Fruit fly (Drosophila melanogaster) ovary, adult (tissue): Measurements from ENCODE around the gene CG42750.

ENCODE experiments used
- CG17801 ChIP-seq: fragments of 200-800 bp; optimal IDR thresholded peaks from 2 replicates; lab custom pipeline; 2019; ENCODE audit warnings: missing biosample characterization, mild to moderate bottlenecking, missing genetic modification characterization, moderate library complexity; ENCODE audit not compliant: partially characterized antibody

The CG42750 gene

dm6 chr2L:18302780-18303179 lies 27.2 kb upstream of the CG42750 start:
- TF ChIP-seq CG17801 (GFP tag; lab: Kevin White, UChicago), result no peak

- no peak for TF ChIP-seq CG17801 (GFP tag; lab: Kevin White, UChicago)
Observed at dm6 chr2L:18298541-18298940, 23.0 kb upstream of the CG42750 start.

- no peak for TF ChIP-seq CG17801 (GFP tag; lab: Kevin White, UChicago)
Observed at dm6 chr2L:18294421-18294890, 18.9 kb upstream of the CG42750 start, which contains the start of gene CG5790. CG5790 (plus strand) TSS chr2L:18294840.

dm6 chr2L:18292222-18292621 lies 16.7 kb upstream of the CG42750 start, which contains the start of gene Sfp36F:
Sfp36F (plus strand) TSS chr2L:18292522.
- TF ChIP-seq CG17801 (GFP tag; lab: Kevin White, UChicago), result no peak

dm6 chr2L:18291362-18291761 lies 15.8 kb upstream of the CG42750 start, which contains the start of gene CG43362:
CG43362 (minus strand) TSS chr2L:18291462.
- TF ChIP-seq CG17801 (GFP tag; lab: Kevin White, UChicago), result no peak

DNA sequence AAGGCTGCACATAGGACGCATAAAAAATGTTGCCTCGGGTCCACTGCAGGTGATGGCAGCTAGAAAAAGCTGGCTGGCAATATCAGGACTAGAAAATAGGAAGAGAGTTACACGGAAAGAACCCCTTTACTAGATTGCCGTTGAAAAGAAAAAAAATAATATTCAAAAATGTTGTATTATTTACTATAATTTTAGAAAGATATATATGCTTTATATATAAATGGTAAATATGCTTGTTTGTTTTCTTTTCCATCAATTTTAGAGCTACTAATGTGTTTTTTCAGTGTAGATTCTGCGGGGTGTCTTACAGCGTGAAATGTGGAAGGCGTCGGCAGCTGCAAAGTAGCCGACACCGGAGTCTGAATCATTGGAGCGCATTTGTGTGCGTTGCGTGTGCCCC lies 11.6 kb upstream of the CG42750 start:
- no peak for TF ChIP-seq CG17801 (GFP tag; lab: Kevin White, UChicago)

- TF ChIP-seq CG17801 (GFP tag; lab: Kevin White, UChicago), result no peak
Observed at dm6 chr2L:18285620-18286019, 10.1 kb upstream of the CG42750 start, which contains the start of gene CG31787. CG31787 (minus strand) TSS chr2L:18285720.

DNA sequence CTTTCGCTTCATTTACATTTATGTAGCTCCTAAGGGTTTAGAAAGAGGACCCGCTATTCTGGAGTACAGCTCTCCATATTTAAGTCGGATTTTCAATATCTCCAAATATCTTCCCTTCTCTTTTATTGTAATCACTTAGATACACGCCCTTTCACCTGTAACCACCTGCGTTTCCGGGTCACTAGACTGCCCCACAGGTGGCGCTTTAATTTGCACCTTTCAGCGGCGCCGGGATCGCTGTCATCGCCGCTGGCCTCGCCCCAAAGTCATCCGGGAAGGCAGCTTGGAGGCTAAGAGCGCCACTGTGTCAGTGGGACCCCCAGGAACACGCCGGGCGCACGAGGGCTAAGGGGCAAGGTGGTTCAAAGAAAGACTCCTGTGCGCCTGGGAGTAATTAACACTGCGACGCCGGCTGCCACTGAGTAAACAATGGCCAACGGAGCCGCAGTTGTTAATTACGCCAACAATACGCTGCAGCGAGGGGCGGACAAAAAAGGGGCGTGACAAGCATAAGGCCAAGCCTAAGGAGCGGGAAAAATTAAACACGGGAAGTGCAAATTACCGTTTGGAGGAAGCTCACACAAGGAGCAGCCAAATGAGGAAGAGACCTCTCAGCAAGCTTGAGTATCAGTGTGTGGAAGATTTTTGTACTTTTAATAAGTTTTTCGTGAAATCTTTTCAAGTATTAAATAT lies 8.7 kb upstream of the CG42750 start:
- TF ChIP-seq CG17801 (GFP tag; lab: Kevin White, UChicago), result no peak

DNA sequence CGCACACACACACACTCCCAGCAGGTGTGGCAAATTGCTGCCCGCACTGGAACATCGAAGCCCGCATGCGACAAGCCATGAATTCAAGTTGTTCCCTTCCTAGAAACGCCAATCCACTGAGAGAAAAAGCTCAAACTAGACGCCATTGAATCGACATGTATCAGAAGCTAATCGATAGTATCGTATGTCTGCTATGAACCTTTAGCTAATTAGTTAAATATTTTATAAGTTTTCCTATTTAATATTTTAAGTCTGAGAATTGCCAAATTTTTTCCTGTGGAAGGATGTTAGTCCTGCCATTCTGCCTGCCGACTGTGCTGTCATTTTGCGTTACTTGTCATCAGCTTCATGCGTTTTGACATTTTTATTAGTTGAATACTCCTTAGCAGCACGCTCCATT lies 7.8 kb downstream of the CG42750 start:
- no peak for TF ChIP-seq CG17801 (GFP tag; lab: Kevin White, UChicago)

DNA sequence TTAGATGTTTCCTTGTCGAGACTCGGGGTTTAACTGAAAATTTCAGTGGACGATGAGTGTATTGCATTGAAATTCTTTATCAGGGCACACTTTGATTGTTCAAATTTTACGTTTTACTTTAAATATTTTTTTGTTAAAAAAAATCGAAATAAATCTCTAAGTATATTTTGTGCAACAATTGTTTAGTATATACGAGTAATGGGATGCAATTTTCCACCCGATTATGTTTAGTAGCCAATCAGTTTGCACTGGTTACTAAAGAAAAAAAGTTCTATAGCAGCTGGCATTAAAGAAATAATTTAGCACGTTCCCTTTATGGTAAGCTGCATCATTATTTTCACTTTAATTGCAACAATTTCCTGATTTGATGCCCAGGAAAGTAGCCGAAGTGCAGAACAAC lies 17.7 kb downstream of the CG42750 start, which contains the start of gene CG31788:
Gene CG31788, minus strand, starts transcription at position 101 of the 400 bp plus-strand sequence.
- TF ChIP-seq CG17801 (GFP tag; lab: Kevin White, UChicago), result no peak

dm6 chr2L:18236493-18236892 lies 39.1 kb downstream of the CG42750 start:
- TF ChIP-seq CG17801 (GFP tag; lab: Kevin White, UChicago), result no peak

DNA sequence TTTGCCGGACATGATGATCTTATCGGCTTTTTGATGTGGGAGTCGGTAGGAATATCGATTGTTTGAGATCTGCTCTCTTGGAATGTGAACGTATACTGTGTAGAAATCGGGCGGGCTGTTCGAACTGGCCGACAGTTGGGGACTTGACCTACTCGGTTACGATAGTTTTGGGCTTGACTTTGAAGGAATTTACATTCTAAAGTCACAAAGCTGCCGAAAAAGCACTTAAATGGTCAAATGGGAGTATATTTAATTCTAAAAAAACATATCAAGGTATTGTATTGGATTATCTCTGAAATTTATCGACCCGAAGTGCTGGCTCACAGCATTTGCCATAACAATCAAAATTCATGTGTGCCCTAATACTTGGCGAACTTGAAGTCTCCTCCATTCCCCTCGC lies 66.4 kb downstream of the CG42750 start, which contains the start of gene CG31802:
Gene CG31802, minus strand, starts transcription at position 101 of the 400 bp plus-strand sequence.
- TF ChIP-seq CG17801 (GFP tag; lab: Kevin White, UChicago), result no peak

DNA sequence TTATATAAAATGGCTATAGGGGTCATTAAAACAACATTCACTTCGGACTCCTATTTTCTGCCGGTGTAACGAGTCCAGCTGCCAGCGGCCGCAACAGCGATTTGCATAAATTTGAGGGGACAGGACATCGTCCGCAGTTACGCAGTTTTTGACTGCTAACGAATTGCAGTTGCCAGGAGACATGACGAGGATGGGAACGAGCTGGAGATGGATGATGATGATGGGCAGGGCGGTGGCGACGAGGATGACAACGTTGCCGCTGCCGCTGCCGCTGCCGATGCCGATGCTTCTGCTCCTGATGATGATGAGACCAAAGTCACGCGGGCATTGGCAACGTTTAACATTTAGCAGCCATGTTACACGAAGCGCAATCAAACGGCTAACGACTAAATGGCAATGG lies 72.8 kb downstream of the CG42750 start:
- TF ChIP-seq CG17801 (GFP tag; lab: Kevin White, UChicago), result no peak

DNA sequence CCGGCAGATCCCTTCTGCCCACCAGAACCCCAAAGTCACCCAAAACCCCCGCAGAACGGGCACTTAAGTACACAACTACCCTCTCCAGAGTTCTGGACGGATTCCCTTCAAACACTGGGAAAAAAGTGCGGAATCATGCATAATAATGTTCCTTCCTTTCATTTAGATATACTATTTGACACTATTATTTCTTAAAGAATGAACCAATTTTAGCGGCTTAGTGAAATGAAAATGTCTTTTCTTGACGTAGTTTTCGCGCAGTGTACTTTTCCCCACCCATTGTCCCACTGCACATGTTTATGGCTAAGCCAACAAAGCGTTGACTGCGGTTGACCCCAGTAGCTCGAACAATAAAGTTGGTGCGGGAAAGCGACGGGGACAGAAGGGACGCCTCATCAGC lies 88.9 kb downstream of the CG42750 start:
- no peak for TF ChIP-seq CG17801 (GFP tag; lab: Kevin White, UChicago)

DNA sequence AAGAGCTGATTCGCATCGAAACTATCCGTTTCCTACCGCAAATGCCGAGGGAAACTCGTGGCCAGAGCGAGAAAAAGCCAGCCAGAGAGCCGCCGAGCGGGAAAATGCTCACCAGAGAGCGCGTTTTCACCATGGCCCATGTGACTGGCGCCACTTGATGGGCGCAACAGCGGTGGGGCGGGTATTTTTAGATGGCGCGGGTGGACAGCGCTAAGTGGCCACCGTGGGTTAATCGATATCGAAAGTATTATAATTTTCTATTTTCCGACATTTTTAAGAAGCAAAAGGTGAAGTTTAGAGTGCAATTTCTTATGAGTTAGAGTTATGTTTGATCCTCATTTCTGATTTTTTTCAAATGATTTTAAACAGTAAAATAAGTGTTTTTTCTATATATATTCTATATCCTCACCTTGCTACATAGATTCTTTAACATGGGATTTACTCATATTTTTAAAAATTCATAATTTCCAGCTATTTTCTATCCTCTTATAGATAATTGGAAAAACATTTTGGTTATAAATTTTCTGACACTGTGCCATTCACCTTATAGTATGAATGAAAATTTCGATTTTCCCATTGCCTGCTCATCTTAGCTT lies 90.8 kb downstream of the CG42750 start, which contains the start of gene Ptp36E:
Gene Ptp36E, minus strand, starts transcription at position 360 of the 596 bp plus-strand sequence.
- TF ChIP-seq CG17801 (GFP tag; lab: Kevin White, UChicago), result no peak
